Worm (Caenorhabditis elegans) whole organism, mixed stage, embryonic: ENCODE results near the gene K12B6.9.

Experiments
- bed-3 ChIP-seq: fragments of 200-800 bp; sonication (Bioruptor generic); optimal IDR thresholded peaks from 3 replicates; lab custom pipeline; 2018; ENCODE audit warnings: mild to moderate bottlenecking, missing genetic modification characterization, moderate library complexity, missing compliant biosample characterization
- blmp-1 ChIP-seq: fragments of 150-350 bp; optimal IDR thresholded peaks from 2 replicates; lab custom pipeline; 2014; ENCODE audit warnings: missing biosample characterization, missing genetic modification characterization
- ceh-39 ChIP-seq: fragments of 150-350 bp; optimal IDR thresholded peaks from 2 replicates; lab custom pipeline; 2014; ENCODE audit warnings: missing biosample characterization, missing genetic modification characterization
- ceh-43 ChIP-seq: fragments of 200-800 bp; sonication (Bioruptor generic); optimal IDR thresholded peaks from 2 replicates; lab custom pipeline; 2018; ENCODE audit warnings: mild to moderate bottlenecking, missing genetic modification characterization, moderate library complexity, missing compliant biosample characterization
- ceh-83 ChIP-seq: fragments of 200-800 bp; sonication (Bioruptor generic); optimal IDR thresholded peaks from 2 replicates; lab custom pipeline; 2018; ENCODE audit warnings: mild to moderate bottlenecking, missing genetic modification characterization, missing compliant biosample characterization
- ces-1 ChIP-seq: fragments of 150-350 bp; optimal IDR thresholded peaks from 2 replicates; lab custom pipeline; 2014; ENCODE audit warnings: missing biosample characterization, missing genetic modification reagents, missing genetic modification characterization
- cnd-1 ChIP-seq: fragments of 200-800 bp; sonication (Bioruptor generic); optimal IDR thresholded peaks from 2 replicates; lab custom pipeline; 2018; ENCODE audit warnings: mild to moderate bottlenecking, missing genetic modification characterization, missing compliant biosample characterization
- drap-1 ChIP-seq: fragments of 200-800 bp; sonication (Bioruptor generic); optimal IDR thresholded peaks from 3 replicates; lab custom pipeline; 2018; ENCODE audit warnings: mild to moderate bottlenecking, missing genetic modification characterization, missing compliant biosample characterization
- elt-1 ChIP-seq: sonication (generic microtip); optimal IDR thresholded peaks from 2 replicates; lab custom pipeline; 2017; ENCODE audit warnings: missing genetic modification characterization, mild to moderate bottlenecking, missing compliant biosample characterization, antibody characterized with exemption, moderate library complexity, borderline replicate concordance; ENCODE audit not compliant: insufficient read depth
- elt-3 ChIP-seq: fragments of 150-350 bp; optimal IDR thresholded peaks from 2 replicates; lab custom pipeline; 2014; ENCODE audit warnings: missing biosample characterization, missing genetic modification characterization
- flh-1 ChIP-seq: fragments of 200-800 bp; sonication (Bioruptor generic); optimal IDR thresholded peaks from 2 replicates; lab custom pipeline; 2018; ENCODE audit warnings: mild to moderate bottlenecking, missing genetic modification characterization, moderate library complexity, missing compliant biosample characterization
- ham-2 ChIP-seq: fragments of 200-800 bp; sonication (Bioruptor generic); optimal IDR thresholded peaks from 2 replicates; lab custom pipeline; 2018; ENCODE audit warnings: mild to moderate bottlenecking, missing genetic modification characterization, missing compliant biosample characterization
- hlh-1 ChIP-seq: fragments of 150-350 bp; optimal IDR thresholded peaks from 2 replicates; lab custom pipeline; 2014; ENCODE audit warnings: missing biosample characterization, missing genetic modification reagents, missing genetic modification characterization
- lin-13 ChIP-seq: fragments of 150-350 bp; optimal IDR thresholded peaks from 2 replicates; lab custom pipeline; 2014; ENCODE audit warnings: missing biosample characterization, missing genetic modification characterization
- lin-32 ChIP-seq: fragments of 200-800 bp; sonication (Bioruptor generic); optimal IDR thresholded peaks from 2 replicates; lab custom pipeline; 2018; ENCODE audit warnings: mild to moderate bottlenecking, missing genetic modification characterization, missing compliant biosample characterization
- lsy-2 ChIP-seq: fragments of 150-350 bp; optimal IDR thresholded peaks from 2 replicates; lab custom pipeline; 2014; ENCODE audit warnings: missing biosample characterization, missing genetic modification characterization
- mab-5 ChIP-seq: fragments of 150-350 bp; optimal IDR thresholded peaks from 2 replicates; lab custom pipeline; 2014; ENCODE audit warnings: missing biosample characterization, missing genetic modification characterization
- mep-1 ChIP-seq: fragments of 150-350 bp; optimal IDR thresholded peaks from 2 replicates; lab custom pipeline; 2017; ENCODE audit warnings: missing biosample characterization, missing genetic modification reagents, missing genetic modification characterization, inconsistent platforms
- mls-2 ChIP-seq: sonication (generic microtip); optimal IDR thresholded peaks from 2 replicates; lab custom pipeline; 2016; ENCODE audit warnings: mild to moderate bottlenecking, missing genetic modification characterization, moderate library complexity, missing compliant biosample characterization
- nhr-12 ChIP-seq: fragments of 150-350 bp; optimal IDR thresholded peaks from 2 replicates; lab custom pipeline; 2014; ENCODE audit warnings: missing biosample characterization, missing genetic modification characterization
- nhr-2 ChIP-seq: fragments of 150-350 bp; optimal IDR thresholded peaks from 2 replicates; lab custom pipeline; 2014; ENCODE audit warnings: missing biosample characterization, missing genetic modification characterization
- nhr-237 ChIP-seq: fragments of 150-350 bp; optimal IDR thresholded peaks from 2 replicates; lab custom pipeline; 2014; ENCODE audit warnings: missing biosample characterization, missing genetic modification characterization
- nhr-28 ChIP-seq: fragments of 150-350 bp; optimal IDR thresholded peaks from 2 replicates; lab custom pipeline; 2014; ENCODE audit warnings: missing biosample characterization, missing genetic modification characterization
- nhr-76 ChIP-seq: sonication (generic microtip); optimal IDR thresholded peaks from 2 replicates; lab custom pipeline; 2017; ENCODE audit warnings: missing biosample characterization, missing genetic modification characterization
- pha-4 ChIP-seq: fragments of 150-350 bp; optimal IDR thresholded peaks from 2 replicates; lab custom pipeline; 2018; ENCODE audit warnings: missing biosample characterization, missing genetic modification reagents, missing genetic modification characterization
- sem-2 ChIP-seq: fragments of 200-800 bp; sonication (Bioruptor generic); optimal IDR thresholded peaks from 2 replicates; lab custom pipeline; 2018; ENCODE audit warnings: mild to moderate bottlenecking, missing genetic modification characterization, missing compliant biosample characterization
- snpc-4 ChIP-seq: fragments of 150-350 bp; optimal IDR thresholded peaks from 2 replicates; lab custom pipeline; 2014; ENCODE audit warnings: missing biosample characterization, missing genetic modification characterization
- sptf-1 ChIP-seq: sonication (generic microtip); optimal IDR thresholded peaks from 2 replicates; lab custom pipeline; 2017; ENCODE audit warnings: mild to moderate bottlenecking, missing genetic modification characterization, moderate library complexity, missing compliant biosample characterization
- tbx-8 ChIP-seq: fragments of 200-800 bp; sonication (Bioruptor generic); optimal IDR thresholded peaks from 2 replicates; lab custom pipeline; 2018; ENCODE audit warnings: mild to moderate bottlenecking, missing genetic modification characterization, moderate library complexity, missing compliant biosample characterization
- unc-120 ChIP-seq: sonication (generic microtip); optimal IDR thresholded peaks from 2 replicates; lab custom pipeline; 2017; ENCODE audit warnings: missing genetic modification characterization, missing compliant biosample characterization; ENCODE audit not compliant: poor library complexity, severe bottlenecking
- unc-39 ChIP-seq: fragments of 150-350 bp; optimal IDR thresholded peaks from 2 replicates; lab custom pipeline; 2014; ENCODE audit warnings: missing biosample characterization, missing genetic modification characterization
- unc-62 ChIP-seq: fragments of 150-350 bp; optimal IDR thresholded peaks from 2 replicates; lab custom pipeline; 2014; ENCODE audit warnings: missing biosample characterization, missing genetic modification reagents, missing genetic modification characterization
- zip-8 ChIP-seq: fragments of 150-350 bp; optimal IDR thresholded peaks from 2 replicates; lab custom pipeline; 2014; ENCODE audit warnings: missing biosample characterization, missing genetic modification characterization
- ztf-11 ChIP-seq: fragments of 150-350 bp; optimal IDR thresholded peaks from 2 replicates; lab custom pipeline; 2014; ENCODE audit warnings: missing biosample characterization, missing genetic modification characterization

K12B6.9 gene

ce11 chrV:6250959-6251598 lies 41.4 kb downstream of the K12B6.9 start:
- no peak for TF ChIP-seq nhr-237 (tag; lab: Kevin White, UChicago)
- TF ChIP-seq mep-1 (tag; lab: Kevin White, UChicago): no peak
- TF ChIP-seq elt-1 (tag; lab: Kevin White, UChicago): no peak
- no peak for TF ChIP-seq ces-1 (GFP tag; lab: Kevin White, UChicago)
- TF ChIP-seq nhr-28 (tag; lab: Kevin White, UChicago): no peak
- TF ChIP-seq nhr-12 (tag; lab: Kevin White, UChicago): no peak
- no peak for TF ChIP-seq bed-3 (GFP tag; lab: Kevin White, UChicago)
- TF ChIP-seq sem-2 (GFP tag; lab: Kevin White, UChicago): no peak
- TF ChIP-seq hlh-1 (tag; lab: Kevin White, UChicago): no peak
- TF ChIP-seq ceh-83 (GFP tag; lab: Kevin White, UChicago): no peak
- no peak for TF ChIP-seq ceh-39
- TF ChIP-seq lin-32 (GFP tag; lab: Kevin White, UChicago): no peak
- no peak for TF ChIP-seq nhr-76 (tag; lab: Kevin White, UChicago)
- no peak for TF ChIP-seq lin-13 (tag; lab: Kevin White, UChicago)
- TF ChIP-seq tbx-8 (GFP tag; lab: Kevin White, UChicago): no peak
- no peak for TF ChIP-seq unc-62 (GFP tag; lab: Kevin White, UChicago)
- TF ChIP-seq flh-1 (GFP tag; lab: Kevin White, UChicago): no peak
- no peak for TF ChIP-seq lsy-2 (tag; lab: Kevin White, UChicago)
- TF ChIP-seq mls-2 (tag; lab: Kevin White, UChicago): no peak

- TF ChIP-seq elt-3 (tag; lab: Kevin White, UChicago) (no peak), snpc-4 (tag; lab: Kevin White, UChicago) (no peak), blmp-1 (tag; lab: Kevin White, UChicago) (no peak), sem-2 (GFP tag; lab: Kevin White, UChicago) (no peak), unc-39 (tag; lab: Kevin White, UChicago) (no peak), hlh-1 (tag; lab: Kevin White, UChicago) (no peak), zip-8 (no peak), nhr-12 (tag; lab: Kevin White, UChicago) (no peak), mls-2 (tag; lab: Kevin White, UChicago) (no peak), ztf-11 (tag; lab: Kevin White, UChicago) (no peak), elt-1 (tag; lab: Kevin White, UChicago) (no peak), ces-1 (GFP tag; lab: Kevin White, UChicago) (no peak), nhr-76 (tag; lab: Kevin White, UChicago) (no peak), drap-1 (no peak), nhr-2 (tag; lab: Kevin White, UChicago) (no peak), ham-2 (GFP tag; lab: Kevin White, UChicago) (no peak), mab-5 (tag; lab: Kevin White, UChicago) (no peak)
Observed at ce11 chrV:6249135-6249534, 43.3 kb downstream of the K12B6.9 start.

- TF ChIP-seq drap-1: no peak
Observed at ce11 chrV:6248714-6249113, 43.8 kb downstream of the K12B6.9 start.

ce11 chrV:6247397-6247796 lies 45.1 kb downstream of the K12B6.9 start:
- TF ChIP-seq mab-5 (tag; lab: Kevin White, UChicago) (no peak), ham-2 (GFP tag; lab: Kevin White, UChicago) (peak; percentile 10), elt-3 (tag; lab: Kevin White, UChicago) (peak; percentile 79), nhr-76 (tag; lab: Kevin White, UChicago) (no peak), unc-62 (GFP tag; lab: Kevin White, UChicago) (peak; percentile 35), elt-1 (tag; lab: Kevin White, UChicago) (peak; percentile 83)

ce11 chrV:6246454-6246981 lies 45.9 kb downstream of the K12B6.9 start, which contains the start of gene dmd-7:
Gene dmd-7 (plus strand): TSS chrV:6246931.
- TF ChIP-seq lin-32 (GFP tag; lab: Kevin White, UChicago) (no peak), ham-2 (GFP tag; lab: Kevin White, UChicago) (no peak), sem-2 (GFP tag; lab: Kevin White, UChicago) (no peak), sptf-1 (tag; lab: Kevin White, UChicago) (no peak), cnd-1 (tag; lab: Kevin White, UChicago) (no peak), nhr-2 (tag; lab: Kevin White, UChicago) (peak; percentile 24), mls-2 (tag; lab: Kevin White, UChicago) (no peak), ztf-11 (tag; lab: Kevin White, UChicago) (no peak), pha-4 (peak; percentile 29), drap-1 (no peak), hlh-1 (tag; lab: Kevin White, UChicago) (peak; percentile 54), mep-1 (tag; lab: Kevin White, UChicago) (peak; percentile 23), nhr-237 (tag; lab: Kevin White, UChicago) (peak; percentile 81), snpc-4 (tag; lab: Kevin White, UChicago) (no peak), unc-120 (tag; lab: Kevin White, UChicago) (peak; percentile 24), mab-5 (tag; lab: Kevin White, UChicago) (no peak), nhr-12 (tag; lab: Kevin White, UChicago) (no peak), elt-3 (tag; lab: Kevin White, UChicago) (peak; percentile 80), blmp-1 (tag; lab: Kevin White, UChicago) (no peak), lin-13 (tag; lab: Kevin White, UChicago) (no peak), ceh-39 (no peak), nhr-76 (tag; lab: Kevin White, UChicago) (no peak), zip-8 (no peak), ceh-43 (GFP tag; lab: Kevin White, UChicago) (no peak), ces-1 (GFP tag; lab: Kevin White, UChicago) (peak; percentile 61), tbx-8 (GFP tag; lab: Kevin White, UChicago) (no peak), unc-62 (GFP tag; lab: Kevin White, UChicago) (peak; percentile 92), ceh-83 (GFP tag; lab: Kevin White, UChicago) (no peak), flh-1 (GFP tag; lab: Kevin White, UChicago) (no peak), unc-39 (tag; lab: Kevin White, UChicago) (no peak)
